Fruit fly (Drosophila melanogaster) Kc167 (cell line): ENCODE results near the gene CG17122.

Experiments used
- Myc ChIP-seq: fragments of >200 bp; optimal IDR thresholded peaks from 2 replicates; lab custom pipeline; 2017; ENCODE audit warnings: missing external identifiers
- h ChIP-seq: fragments of >200 bp; optimal IDR thresholded peaks from 3 replicates; lab custom pipeline; 2018; ENCODE audit warnings: missing external identifiers
- insv ChIP-seq: fragments of >200 bp; optimal IDR thresholded peaks from 3 replicates; lab custom pipeline; 2018; ENCODE audit warnings: missing external identifiers
- ttk ChIP-seq: sonication (Bioruptor generic); optimal IDR thresholded peaks from 2 replicates; lab custom pipeline; 2017; ENCODE audit warnings: missing external identifiers

DNA sequence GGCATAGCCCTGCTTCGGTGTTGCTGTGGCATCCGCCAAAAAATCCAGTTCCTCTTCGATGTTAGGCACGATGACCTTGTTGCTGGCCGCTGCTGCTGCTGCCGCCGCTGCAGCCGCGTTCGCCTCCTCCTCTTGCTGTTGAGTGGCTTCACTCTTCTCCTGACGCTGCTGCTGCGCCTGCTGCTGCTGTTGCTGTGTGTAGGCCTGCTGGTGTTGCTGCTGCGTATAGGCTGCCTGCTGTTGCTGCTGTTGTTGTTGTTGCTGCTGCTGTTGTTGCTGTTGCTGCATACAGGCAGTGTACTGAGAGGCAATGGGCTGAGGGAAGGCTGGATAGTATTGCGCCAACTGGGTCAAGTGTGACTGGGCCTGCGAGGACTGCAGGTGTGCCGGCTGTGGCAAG lies 38.0 kb downstream of the CG17122 start:
- TF ChIP-seq ttk (lab: Kevin White, UChicago) (no peak), h (no peak), Myc (no peak), insv (lab: Kevin White, UChicago) (no peak)
